Fruit fly (Drosophila melanogaster) whole organism, wandering third instar larva: ENCODE data around the gene Swip-1.

Experiments
- Abd-B ChIP-seq: fragments of >200 bp; optimal IDR thresholded peaks from 2 replicates; lab custom pipeline; 2017; ENCODE audit warnings: missing biosample characterization, missing genetic modification characterization
- CG9705 ChIP-seq: fragments of 200-800 bp; sonication (Bioruptor generic); optimal IDR thresholded peaks from 2 replicates; lab custom pipeline; 2018; ENCODE audit warnings: missing biosample characterization, mild to moderate bottlenecking, missing genetic modification characterization
- Dif ChIP-seq: fragments of 200-275, 200-300 bp; sonication (Bioruptor generic); optimal IDR thresholded peaks from 2 replicates; lab custom pipeline; 2018; ENCODE audit warnings: missing biosample characterization, missing genetic modification characterization; ENCODE audit not compliant: partially characterized antibody
- Mio ChIP-seq: sonication (Bioruptor generic); optimal IDR thresholded peaks from 2 replicates; lab custom pipeline; 2016; ENCODE audit warnings: missing biosample characterization, missing genetic modification characterization
- br ChIP-seq: fragments of 200-800 bp; sonication (Bioruptor generic); optimal IDR thresholded peaks from 2 replicates; lab custom pipeline; 2016; ENCODE audit warnings: missing biosample characterization, missing genetic modification characterization
- h ChIP-seq: fragments of 200-800 bp; sonication (Bioruptor generic); optimal IDR thresholded peaks from 3 replicates; lab custom pipeline; 2016; ENCODE audit warnings: missing biosample characterization, mild to moderate bottlenecking, missing genetic modification characterization
- pan ChIP-seq: fragments of >200 bp; optimal IDR thresholded peaks from 2 replicates; lab custom pipeline; 2017
- psq ChIP-seq: fragments of 200-800 bp; sonication (Bioruptor generic); optimal IDR thresholded peaks from 3 replicates; lab custom pipeline; 2017; ENCODE audit warnings: missing biosample characterization, mild to moderate bottlenecking, missing genetic modification characterization, moderate library complexity
- rgr ChIP-seq: fragments of 200-800 bp; sonication (Bioruptor generic); optimal IDR thresholded peaks from 3 replicates; lab custom pipeline; 2016; ENCODE audit warnings: missing biosample characterization, mild to moderate bottlenecking, missing genetic modification characterization

DNA sequence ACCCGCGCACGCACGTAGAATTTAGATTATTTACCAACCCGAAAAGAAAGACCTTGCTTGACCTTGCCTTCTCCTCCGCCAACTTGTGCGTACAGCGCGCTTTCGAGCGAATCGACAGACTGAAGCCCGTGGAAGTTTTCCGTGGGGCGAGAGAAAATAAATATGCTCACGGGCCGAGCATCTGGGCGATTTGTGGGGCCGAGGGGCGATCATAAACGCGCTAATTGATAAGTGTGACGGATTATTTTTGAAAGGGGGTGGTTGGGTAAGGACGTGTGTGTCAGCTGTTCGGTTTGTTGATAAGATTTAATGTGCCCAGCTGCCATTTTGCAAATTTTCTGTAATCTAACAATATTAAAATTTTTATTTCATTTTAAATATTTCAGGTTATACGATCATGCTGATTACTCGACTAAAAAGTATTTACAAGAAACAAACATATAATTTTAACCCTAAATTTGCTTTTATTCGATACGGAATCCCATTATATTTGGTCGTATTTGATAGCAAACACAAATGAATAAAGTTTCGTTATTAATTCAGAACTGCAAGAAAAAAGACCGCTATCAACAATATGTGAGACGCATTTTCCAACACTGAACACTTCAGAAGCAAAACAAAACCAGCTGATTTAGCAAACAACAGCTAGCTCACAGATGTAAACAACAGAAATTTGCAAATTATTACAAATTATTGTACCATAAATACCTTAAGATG, 12.9 kb downstream of the Swip-1 start, which contains the start of the genes L2HGDH and CG10431:
- TF ChIP-seq Abd-B (GFP tag; lab: Kevin White, UChicago), result no peak
- peak; percentile 83 for TF ChIP-seq h
- TF ChIP-seq pan (lab: Kevin White, UChicago), result no peak
- TF ChIP-seq Dif (GFP tag; lab: Kevin White, UChicago), result peak; percentile 60
- peak; percentile 57 for TF ChIP-seq psq (GFP tag; lab: Kevin White, UChicago)
- TF ChIP-seq CG9705 (GFP tag; lab: Kevin White, UChicago), result peak; percentile 69
- TF ChIP-seq br, result peak; percentile 71
- TF ChIP-seq rgr (GFP tag; lab: Kevin White, UChicago), result peak; percentile 76
- TF ChIP-seq Mio (GFP tag; lab: Kevin White, UChicago), result no peak
